Worm (Caenorhabditis elegans) whole organism, mixed stage, embryonic: ENCODE results near the gene aos-1.

Experiments used
- M03D4.4 ChIP-seq: sonication (generic microtip); optimal IDR thresholded peaks from 2 replicates; lab custom pipeline; 2017; ENCODE audit warnings: mild to moderate bottlenecking, missing genetic modification characterization, missing compliant biosample characterization
- bed-3 ChIP-seq: fragments of 200-800 bp; sonication (Bioruptor generic); optimal IDR thresholded peaks from 3 replicates; lab custom pipeline; 2018; ENCODE audit warnings: mild to moderate bottlenecking, missing genetic modification characterization, moderate library complexity, missing compliant biosample characterization
- blmp-1 ChIP-seq: fragments of 150-350 bp; optimal IDR thresholded peaks from 2 replicates; lab custom pipeline; 2014; ENCODE audit warnings: missing biosample characterization, missing genetic modification characterization
- ceh-39 ChIP-seq: fragments of 150-350 bp; optimal IDR thresholded peaks from 2 replicates; lab custom pipeline; 2014; ENCODE audit warnings: missing biosample characterization, missing genetic modification characterization
- ceh-43 ChIP-seq: fragments of 200-800 bp; sonication (Bioruptor generic); optimal IDR thresholded peaks from 2 replicates; lab custom pipeline; 2018; ENCODE audit warnings: mild to moderate bottlenecking, missing genetic modification characterization, moderate library complexity, missing compliant biosample characterization
- ceh-83 ChIP-seq: fragments of 200-800 bp; sonication (Bioruptor generic); optimal IDR thresholded peaks from 2 replicates; lab custom pipeline; 2018; ENCODE audit warnings: mild to moderate bottlenecking, missing genetic modification characterization, missing compliant biosample characterization
- ces-1 ChIP-seq: fragments of 150-350 bp; optimal IDR thresholded peaks from 2 replicates; lab custom pipeline; 2014; ENCODE audit warnings: missing biosample characterization, missing genetic modification reagents, missing genetic modification characterization
- cnd-1 ChIP-seq: fragments of 200-800 bp; sonication (Bioruptor generic); optimal IDR thresholded peaks from 2 replicates; lab custom pipeline; 2018; ENCODE audit warnings: mild to moderate bottlenecking, missing genetic modification characterization, missing compliant biosample characterization
- drap-1 ChIP-seq: fragments of 200-800 bp; sonication (Bioruptor generic); optimal IDR thresholded peaks from 3 replicates; lab custom pipeline; 2018; ENCODE audit warnings: mild to moderate bottlenecking, missing genetic modification characterization, missing compliant biosample characterization
- elt-3 ChIP-seq: fragments of 150-350 bp; optimal IDR thresholded peaks from 2 replicates; lab custom pipeline; 2014; ENCODE audit warnings: missing biosample characterization, missing genetic modification characterization
- ham-2 ChIP-seq: fragments of 200-800 bp; sonication (Bioruptor generic); optimal IDR thresholded peaks from 2 replicates; lab custom pipeline; 2018; ENCODE audit warnings: mild to moderate bottlenecking, missing genetic modification characterization, missing compliant biosample characterization
- hlh-1 ChIP-seq: fragments of 150-350 bp; optimal IDR thresholded peaks from 2 replicates; lab custom pipeline; 2014; ENCODE audit warnings: missing biosample characterization, missing genetic modification reagents, missing genetic modification characterization
- lin-13 ChIP-seq: fragments of 150-350 bp; optimal IDR thresholded peaks from 2 replicates; lab custom pipeline; 2014; ENCODE audit warnings: missing biosample characterization, missing genetic modification characterization
- lin-32 ChIP-seq: fragments of 200-800 bp; sonication (Bioruptor generic); optimal IDR thresholded peaks from 2 replicates; lab custom pipeline; 2018; ENCODE audit warnings: mild to moderate bottlenecking, missing genetic modification characterization, missing compliant biosample characterization
- lsy-2 ChIP-seq: fragments of 150-350 bp; optimal IDR thresholded peaks from 2 replicates; lab custom pipeline; 2014; ENCODE audit warnings: missing biosample characterization, missing genetic modification characterization
- mab-5 ChIP-seq: fragments of 150-350 bp; optimal IDR thresholded peaks from 2 replicates; lab custom pipeline; 2014; ENCODE audit warnings: missing biosample characterization, missing genetic modification characterization
- mep-1 ChIP-seq: fragments of 150-350 bp; optimal IDR thresholded peaks from 2 replicates; lab custom pipeline; 2017; ENCODE audit warnings: missing biosample characterization, missing genetic modification reagents, missing genetic modification characterization, inconsistent platforms
- mls-2 ChIP-seq: sonication (generic microtip); optimal IDR thresholded peaks from 2 replicates; lab custom pipeline; 2016; ENCODE audit warnings: mild to moderate bottlenecking, missing genetic modification characterization, moderate library complexity, missing compliant biosample characterization
- nhr-12 ChIP-seq: fragments of 150-350 bp; optimal IDR thresholded peaks from 2 replicates; lab custom pipeline; 2014; ENCODE audit warnings: missing biosample characterization, missing genetic modification characterization
- nhr-2 ChIP-seq: fragments of 150-350 bp; optimal IDR thresholded peaks from 2 replicates; lab custom pipeline; 2014; ENCODE audit warnings: missing biosample characterization, missing genetic modification characterization
- nhr-237 ChIP-seq: fragments of 150-350 bp; optimal IDR thresholded peaks from 2 replicates; lab custom pipeline; 2014; ENCODE audit warnings: missing biosample characterization, missing genetic modification characterization
- nhr-28 ChIP-seq: fragments of 150-350 bp; optimal IDR thresholded peaks from 2 replicates; lab custom pipeline; 2014; ENCODE audit warnings: missing biosample characterization, missing genetic modification characterization
- pha-4 ChIP-seq: fragments of 150-350 bp; optimal IDR thresholded peaks from 2 replicates; lab custom pipeline; 2018; ENCODE audit warnings: missing biosample characterization, missing genetic modification reagents, missing genetic modification characterization
- snpc-4 ChIP-seq: fragments of 150-350 bp; optimal IDR thresholded peaks from 2 replicates; lab custom pipeline; 2014; ENCODE audit warnings: missing biosample characterization, missing genetic modification characterization
- sptf-1 ChIP-seq: sonication (generic microtip); optimal IDR thresholded peaks from 2 replicates; lab custom pipeline; 2017; ENCODE audit warnings: mild to moderate bottlenecking, missing genetic modification characterization, moderate library complexity, missing compliant biosample characterization
- tbx-8 ChIP-seq: fragments of 200-800 bp; sonication (Bioruptor generic); optimal IDR thresholded peaks from 2 replicates; lab custom pipeline; 2018; ENCODE audit warnings: mild to moderate bottlenecking, missing genetic modification characterization, moderate library complexity, missing compliant biosample characterization
- unc-120 ChIP-seq: sonication (generic microtip); optimal IDR thresholded peaks from 2 replicates; lab custom pipeline; 2017; ENCODE audit warnings: missing genetic modification characterization, missing compliant biosample characterization; ENCODE audit not compliant: poor library complexity, severe bottlenecking
- unc-39 ChIP-seq: fragments of 150-350 bp; optimal IDR thresholded peaks from 2 replicates; lab custom pipeline; 2014; ENCODE audit warnings: missing biosample characterization, missing genetic modification characterization
- unc-62 ChIP-seq: fragments of 150-350 bp; optimal IDR thresholded peaks from 2 replicates; lab custom pipeline; 2014; ENCODE audit warnings: missing biosample characterization, missing genetic modification reagents, missing genetic modification characterization
- zip-8 ChIP-seq: fragments of 150-350 bp; optimal IDR thresholded peaks from 2 replicates; lab custom pipeline; 2014; ENCODE audit warnings: missing biosample characterization, missing genetic modification characterization
- ztf-11 ChIP-seq: fragments of 150-350 bp; optimal IDR thresholded peaks from 2 replicates; lab custom pipeline; 2014; ENCODE audit warnings: missing biosample characterization, missing genetic modification characterization

The aos-1 gene

DNA sequence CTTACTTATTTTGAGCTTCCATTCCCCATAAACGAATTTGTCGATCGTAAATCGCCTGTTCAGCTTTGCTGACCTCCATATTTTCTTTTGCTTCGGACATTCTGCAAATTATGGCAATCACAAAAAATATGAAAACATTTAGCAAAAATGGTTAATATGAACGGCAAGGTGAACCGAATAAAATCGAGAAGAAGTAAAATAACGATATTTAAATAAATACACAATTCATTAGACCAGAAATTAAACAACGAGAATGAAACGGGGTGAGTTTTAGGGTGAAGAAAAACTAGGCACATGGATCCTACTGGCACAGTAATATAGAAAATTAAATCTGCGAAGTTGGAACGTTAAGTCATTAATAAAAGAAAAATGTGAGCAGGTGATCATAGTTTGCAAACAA, at the start of gene aos-1:
aos-1 (minus strand) TSS at position 101 of the 400 bp plus-strand sequence.
- no peak for TF ChIP-seq ham-2 (GFP tag; lab: Kevin White, UChicago)

DNA sequence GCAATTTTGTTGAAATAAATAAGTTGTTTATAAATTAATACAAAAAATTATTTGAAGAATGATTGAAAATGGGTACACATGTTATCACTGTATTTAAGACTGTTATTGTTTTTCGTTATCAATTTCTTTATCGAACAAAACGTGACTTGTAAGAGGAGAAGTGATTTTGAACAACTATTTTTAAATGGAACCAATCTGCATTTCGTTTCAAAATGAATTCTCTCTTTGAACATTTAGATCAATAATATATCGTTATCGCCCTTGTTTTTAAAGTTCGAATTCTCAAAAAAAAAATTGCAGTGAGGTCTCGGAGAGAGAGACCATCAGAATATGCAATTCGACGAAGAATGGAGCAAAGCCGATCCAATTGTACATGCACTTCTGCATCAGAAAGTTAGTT, 49.1 kb upstream of the aos-1 start, which contains the start of gene cul-5:
cul-5 (plus strand) TSS at position 301 of the 400 bp plus-strand sequence.
- TF ChIP-seq nhr-12 (tag; lab: Kevin White, UChicago) (no peak), sptf-1 (no peak), lin-13 (no peak), cnd-1 (no peak), unc-62 (no peak)
- TF ChIP-seq, all 35 proteins: peak for 0

DNA sequence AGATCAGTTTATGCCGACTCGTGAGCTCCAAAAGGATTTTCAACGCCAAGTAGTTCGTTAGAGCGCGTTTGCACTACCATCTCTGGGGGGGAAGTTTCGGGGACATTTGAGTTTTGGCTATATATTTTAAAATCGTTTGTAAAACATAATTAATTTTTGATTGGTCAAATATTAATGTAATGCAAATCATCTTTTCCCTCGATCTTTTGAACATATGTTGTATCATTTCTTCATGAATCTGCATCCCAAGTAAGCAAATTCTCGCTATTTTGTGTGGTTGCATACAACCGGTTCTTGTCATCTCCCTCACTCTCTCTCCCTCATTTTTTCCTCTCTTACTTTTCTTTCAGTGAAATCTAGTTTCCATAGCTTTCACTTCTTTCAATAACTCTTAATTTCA, 48.1 kb upstream of the aos-1 start:
- TF ChIP-seq ceh-39 (tag; lab: Kevin White, UChicago): peak; percentile 0
- no peak for TF ChIP-seq M03D4.4 (tag; lab: Kevin White, UChicago)
- no peak for TF ChIP-seq tbx-8 (GFP tag; lab: Kevin White, UChicago)
- TF ChIP-seq ham-2 (GFP tag; lab: Kevin White, UChicago): no peak
- no peak for TF ChIP-seq ztf-11 (tag; lab: Kevin White, UChicago)
- TF ChIP-seq bed-3 (GFP tag; lab: Kevin White, UChicago): no peak
- no peak for TF ChIP-seq hlh-1 (tag; lab: Kevin White, UChicago)
- TF ChIP-seq mep-1 (tag; lab: Kevin White, UChicago): peak; percentile 62
- peak; percentile 19 for TF ChIP-seq ces-1
- TF ChIP-seq lin-13: peak; percentile 40
- peak; percentile 67 for TF ChIP-seq unc-120 (tag; lab: Kevin White, UChicago)
- peak; percentile 30 for TF ChIP-seq lsy-2 (tag; lab: Kevin White, UChicago)
- peak; percentile 61 for TF ChIP-seq nhr-237 (tag; lab: Kevin White, UChicago)
- no peak for TF ChIP-seq unc-39
- TF ChIP-seq blmp-1 (tag; lab: Kevin White, UChicago): peak; percentile 86
- no peak for TF ChIP-seq mls-2 (tag; lab: Kevin White, UChicago)
- TF ChIP-seq sptf-1: peak; percentile 48
- no peak for TF ChIP-seq elt-3 (tag; lab: Kevin White, UChicago)

DNA sequence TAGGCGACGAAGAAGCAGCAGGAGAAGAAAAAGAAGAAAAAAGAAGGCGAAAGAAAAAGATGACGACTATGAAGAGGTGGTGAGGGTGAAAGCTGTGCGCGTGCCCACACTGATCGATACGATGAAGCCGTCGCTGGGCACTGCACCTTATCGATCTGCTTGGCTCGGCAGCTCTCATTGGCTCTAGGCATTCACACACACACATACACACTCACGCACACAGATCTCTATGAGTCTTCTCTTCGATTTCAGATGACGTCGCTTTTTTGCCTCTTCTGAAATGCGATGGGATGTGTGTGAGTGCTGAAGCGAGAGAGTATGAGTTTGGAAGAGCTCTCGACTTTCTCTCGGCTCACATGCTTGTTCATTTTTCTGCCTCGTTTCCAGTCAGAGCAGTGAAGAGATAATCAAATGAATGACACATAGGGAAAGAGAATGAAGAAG, 44.6 kb upstream of the aos-1 start:
- TF ChIP-seq ces-1 (peak; percentile 90), lsy-2 (tag; lab: Kevin White, UChicago) (no peak), unc-62 (peak; percentile 12), mls-2 (tag; lab: Kevin White, UChicago) (peak; percentile 69)

DNA sequence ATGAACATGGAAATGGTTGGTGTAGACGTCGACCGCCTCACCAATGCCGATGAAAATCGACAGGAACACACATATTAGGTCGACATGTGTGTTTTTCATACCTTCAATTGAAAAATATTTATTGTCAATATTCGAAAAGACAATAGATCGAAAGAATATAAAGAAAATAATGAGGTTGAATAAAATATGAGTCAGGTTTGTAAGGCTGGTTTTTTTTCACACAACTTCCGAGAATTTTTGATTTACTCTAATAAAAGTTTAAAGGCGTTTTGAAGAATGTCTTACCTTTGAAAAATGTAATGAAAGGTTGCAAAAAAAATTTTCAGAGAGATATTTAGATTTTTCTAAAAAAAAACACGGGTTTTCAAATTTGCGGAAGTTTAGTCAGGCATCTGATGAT, 43.6 kb upstream of the aos-1 start, which contains the start of gene egl-3:
egl-3 (minus strand) TSS at position 101 of the 400 bp plus-strand sequence.
- TF ChIP-seq snpc-4: no peak
- TF ChIP-seq blmp-1 (tag; lab: Kevin White, UChicago): no peak
- TF ChIP-seq nhr-237 (tag; lab: Kevin White, UChicago): no peak
- TF ChIP-seq ces-1: no peak
- TF ChIP-seq mab-5 (tag; lab: Kevin White, UChicago): no peak
- TF ChIP-seq ceh-43 (GFP tag; lab: Kevin White, UChicago): no peak
- TF ChIP-seq bed-3 (GFP tag; lab: Kevin White, UChicago): no peak
- TF ChIP-seq lin-13: no peak
- no peak for TF ChIP-seq drap-1
- TF ChIP-seq pha-4 (tag; lab: Kevin White, UChicago): no peak
- no peak for TF ChIP-seq zip-8 (tag; lab: Kevin White, UChicago)
- TF ChIP-seq ceh-83 (GFP tag; lab: Kevin White, UChicago): no peak
- no peak for TF ChIP-seq unc-62
- no peak for TF ChIP-seq tbx-8 (GFP tag; lab: Kevin White, UChicago)
- TF ChIP-seq lin-32: no peak
- no peak for TF ChIP-seq nhr-28 (tag; lab: Kevin White, UChicago)

DNA sequence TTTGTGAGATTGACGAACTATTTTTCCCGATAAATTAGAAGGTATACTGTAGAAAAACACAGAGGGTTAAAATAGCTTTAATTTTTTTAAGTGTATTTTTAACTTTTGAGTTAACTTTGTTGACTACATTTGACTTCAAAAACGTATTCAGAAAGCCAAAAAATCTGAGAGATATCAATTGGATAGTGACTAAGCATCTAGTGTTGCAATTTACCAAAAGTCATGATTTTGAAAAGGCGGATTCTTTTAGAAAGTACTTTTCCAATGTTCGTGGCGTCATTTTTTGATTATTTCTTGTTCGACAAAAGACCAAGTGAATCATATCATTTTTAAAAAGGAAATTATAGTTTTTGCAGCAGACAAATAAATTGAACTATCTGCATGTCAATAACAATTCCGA, 38.8 kb upstream of the aos-1 start:
- no peak for TF ChIP-seq drap-1
- no peak for TF ChIP-seq unc-120 (tag; lab: Kevin White, UChicago)
- no peak for TF ChIP-seq lin-13
- no peak for TF ChIP-seq unc-39
- no peak for TF ChIP-seq ceh-39 (tag; lab: Kevin White, UChicago)
- no peak for TF ChIP-seq M03D4.4 (tag; lab: Kevin White, UChicago)
- TF ChIP-seq pha-4 (tag; lab: Kevin White, UChicago): no peak
- no peak for TF ChIP-seq ham-2 (GFP tag; lab: Kevin White, UChicago)
- TF ChIP-seq cnd-1: no peak
- TF ChIP-seq sptf-1: no peak
- TF ChIP-seq unc-62: no peak
- TF ChIP-seq tbx-8 (GFP tag; lab: Kevin White, UChicago): no peak
- TF ChIP-seq nhr-2 (tag; lab: Kevin White, UChicago): no peak
- no peak for TF ChIP-seq bed-3 (GFP tag; lab: Kevin White, UChicago)
- no peak for TF ChIP-seq ceh-83 (GFP tag; lab: Kevin White, UChicago)
